Fruit fly (Drosophila melanogaster): Measurements from ENCODE around the gene Gr39a.

DNA sequence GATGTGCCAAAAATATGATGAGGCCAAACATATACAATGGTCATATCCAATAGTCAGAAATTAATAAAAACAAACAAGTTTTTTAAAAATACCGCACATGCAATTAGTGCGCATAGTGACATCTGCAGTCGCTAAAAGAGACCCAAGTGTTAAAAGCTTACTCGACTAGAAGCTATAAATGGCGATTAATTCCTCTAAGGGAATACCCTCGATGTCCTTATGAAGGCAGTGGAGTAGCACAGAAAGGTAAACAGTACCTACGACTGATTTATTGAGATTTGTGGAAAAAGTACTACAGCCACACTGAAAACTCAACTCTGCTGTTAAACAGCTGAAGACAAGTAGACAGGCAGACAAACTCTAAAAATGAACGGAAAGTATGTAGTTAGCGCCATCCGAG lies 29.7 kb upstream of the Gr39a start:
- no peak for TF ChIP-seq psq (optimal IDR thresholded peaks at IDR 0.05)
- no peak for TF ChIP-seq EcR (GFP tag; optimal IDR thresholded peaks at IDR 0.05)
